Fruit fly (Drosophila melanogaster) Kc167 (cell line): ENCODE results near the gene CCAP-R.

Experiments
- Sin3A ChIP-seq: fragments of >200 bp; optimal IDR thresholded peaks from 2 replicates; lab custom pipeline; 2018; ENCODE audit warnings: missing external identifiers
- ttk ChIP-seq: sonication (Bioruptor generic); optimal IDR thresholded peaks from 2 replicates; lab custom pipeline; 2017; ENCODE audit warnings: missing external identifiers

DNA sequence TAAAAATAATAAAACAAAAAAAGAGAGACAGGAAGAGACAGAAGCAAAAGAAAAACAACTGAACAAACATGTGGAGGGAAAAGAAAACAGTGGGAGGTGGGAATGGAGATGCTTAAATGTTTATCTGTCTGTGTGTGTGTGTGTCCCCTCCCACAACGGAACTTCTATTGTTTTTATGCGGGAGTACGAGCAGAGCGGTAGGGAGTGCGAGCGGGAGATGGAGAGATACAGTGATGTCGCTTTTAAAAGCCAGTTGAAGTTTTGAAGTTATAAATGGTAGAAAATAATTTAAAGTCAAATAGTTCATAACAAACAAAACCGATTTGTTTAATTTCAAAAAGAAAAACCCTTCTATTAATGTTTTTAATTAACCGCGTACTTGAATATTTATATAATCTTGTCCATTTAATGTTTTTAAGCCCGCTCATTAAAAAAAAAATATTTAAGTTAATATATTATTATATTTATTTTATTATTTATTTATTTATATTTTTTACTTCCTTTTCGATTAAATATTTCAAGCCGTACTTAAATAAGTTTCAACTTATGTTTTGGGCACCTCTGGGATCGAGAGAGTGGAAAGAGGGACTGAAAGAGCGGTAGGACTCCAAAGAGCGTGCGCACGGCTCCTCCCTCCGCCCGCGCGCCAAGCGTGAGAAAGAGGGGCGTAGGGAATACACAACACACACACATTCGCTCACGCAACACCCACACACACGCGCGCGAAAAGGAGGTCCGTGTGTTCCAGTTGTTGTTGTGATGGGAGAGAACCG, 75.7 kb downstream of the CCAP-R start:
- TF ChIP-seq ttk (lab: Kevin White, UChicago) (no peak), Sin3A (lab: Kevin White, UChicago) (no peak)
